Worm (Caenorhabditis elegans): ENCODE results near the gene H35B03.1.

DNA sequence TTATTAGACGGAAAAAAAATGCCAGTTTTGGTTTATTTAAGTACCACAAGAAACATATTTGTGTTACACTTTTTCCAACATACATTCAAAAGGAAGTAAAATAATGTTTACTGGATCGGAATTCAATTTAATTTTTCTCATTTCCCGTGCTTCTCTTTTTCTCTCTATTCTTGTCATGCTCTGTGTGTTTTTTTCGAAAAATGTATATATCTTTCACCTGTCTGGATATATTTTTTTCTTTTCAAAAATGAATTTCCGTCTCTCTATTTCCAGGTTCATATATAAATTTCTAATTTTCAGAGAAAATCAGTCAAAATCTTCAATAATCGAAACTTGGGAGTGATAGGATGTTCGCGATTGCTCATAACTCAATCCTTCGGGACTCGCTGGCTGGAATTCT, at the start of gene H35B03.1:
- TF ChIP-seq ceh-88 (GFP tag; IDR thresholded peaks at IDR 0.05) (no peak), lin-39 (tag; optimal IDR thresholded peaks at IDR 0.05) (no peak), fos-1 (tag; optimal IDR thresholded peaks at IDR 0.05) (no peak), ztf-4 (tag; optimal IDR thresholded peaks at IDR 0.05) (no peak)

Data from whole organism, L1 larva.